Worm (Caenorhabditis elegans): Measurements from ENCODE around the gene pam-1.

DNA sequence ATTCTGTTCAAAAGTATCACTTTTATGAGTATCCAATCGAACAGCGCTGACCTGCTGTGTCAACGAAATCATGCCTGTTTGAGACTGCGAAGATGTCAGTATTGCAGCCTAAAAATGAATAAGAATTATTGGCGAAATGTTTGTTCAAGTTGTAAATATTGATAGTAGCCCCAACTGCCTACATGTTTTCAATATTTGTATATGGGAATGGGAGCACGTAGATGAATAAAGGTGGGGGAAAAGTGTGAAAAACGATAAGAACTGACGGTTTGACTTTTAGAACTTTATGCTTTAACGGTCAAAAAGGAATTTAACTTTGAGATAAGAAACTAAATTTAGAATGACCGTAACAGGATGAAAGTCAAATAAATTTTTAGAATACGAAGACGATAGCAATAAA, 30.4 kb downstream of the pam-1 start:
- no peak for TF ChIP-seq ama-1 (optimal IDR thresholded peaks at IDR 0.05)
- no peak for TF ChIP-seq jun-1 (tag; optimal IDR thresholded peaks at IDR 0.05)

Measured in whole organism, L1 larva.